Fruit fly (Drosophila melanogaster) S2 (cell line): Measurements from ENCODE around the gene CG33178.

Experiments
- CG8478 ChIP-seq: fragments of >200 bp; optimal IDR thresholded peaks from 2 replicates; lab custom pipeline; 2018
- CTCF ChIP-seq, 2 experiments: fragments of >200 bp; optimal IDR thresholded peaks; 2 replicates each; lab custom pipeline; 2018

dm6 chrX:15120116-15120515, 37.5 kb downstream of the CG33178 start:
- TF ChIP-seq CG8478 (lab: Kevin White, UChicago) (no peak), CTCF (optimal IDR thresholded peaks at IDR 0.05; lab: Kevin White, UChicago) (no peak)
